Fruit fly (Drosophila melanogaster): ENCODE data around the gene porin.

- no peak for TF ChIP-seq CTCF (optimal IDR thresholded peaks at IDR 0.05)
- no peak for TF ChIP-seq CG8478 (optimal IDR thresholded peaks at IDR 0.05)
Observed at dm6 chr2L:10837491-10837890, 13.2 kb downstream of the porin start, which contains the start of gene Nos.
